Fruit fly (Drosophila melanogaster): Measurements from ENCODE around the gene Idgf1.

Idgf1 gene

DNA sequence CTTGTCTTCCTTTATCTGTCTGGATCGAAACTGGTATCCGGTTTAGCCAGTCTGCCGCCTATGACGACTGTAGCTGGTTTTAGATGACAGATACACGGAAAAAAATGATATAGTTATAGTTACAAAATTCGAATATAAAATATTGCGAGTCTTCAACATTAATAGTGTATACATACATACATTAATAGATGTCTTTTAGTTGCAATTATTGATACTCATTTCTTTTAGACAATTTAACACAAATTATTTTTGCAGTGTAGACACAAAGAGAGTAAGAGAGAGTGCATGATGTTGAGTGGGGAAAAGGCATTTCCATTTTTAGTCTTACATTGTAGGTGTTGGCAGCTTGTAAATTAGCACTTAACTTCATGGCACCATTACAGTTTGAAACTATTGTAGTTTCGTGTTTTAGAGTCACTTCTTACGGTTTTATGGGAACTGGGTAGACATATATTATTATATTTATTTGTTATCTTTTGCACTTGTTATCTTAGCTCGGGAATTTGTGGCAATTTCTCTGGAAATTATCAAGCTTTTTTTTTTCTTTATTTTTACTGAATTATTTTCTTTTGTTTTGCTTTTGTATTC lies 50.2 kb downstream of the Idgf1 start (continued):
- TF ChIP-seq BtbVII (GFP tag; optimal IDR thresholded peaks at IDR 0.05), result no peak
- peak; percentile 69 for TF ChIP-seq CG10431 (GFP tag; optimal IDR thresholded peaks at IDR 0.05)
- TF ChIP-seq ham (GFP tag; IDR thresholded peaks at IDR 0.05), result no peak
- peak; percentile 61 for TF ChIP-seq fu2 (GFP tag; optimal IDR thresholded peaks at IDR 0.05)
- TF ChIP-seq CG6272 (GFP tag; IDR thresholded peaks at IDR 0.05), result no peak
- peak; percentile 82 for TF ChIP-seq CG9437 (GFP tag; optimal IDR thresholded peaks at IDR 0.05)
- TF ChIP-seq Pdp1 (GFP tag; optimal IDR thresholded peaks at IDR 0.05), result peak in 1 of 2 experiments; percentile 12
- TF ChIP-seq CG8924 (tag; optimal IDR thresholded peaks at IDR 0.05), result peak; percentile 96
- TF ChIP-seq nom (GFP tag; optimal IDR thresholded peaks at IDR 0.05), result no peak
- TF ChIP-seq tin (GFP tag; optimal IDR thresholded peaks at IDR 0.05), result no peak
- no peak for TF ChIP-seq Fer2 (tag; optimal IDR thresholded peaks at IDR 0.05)
- TF ChIP-seq gsb (GFP tag; IDR thresholded peaks at IDR 0.05), result no peak
- TF ChIP-seq Six4 (GFP tag; optimal IDR thresholded peaks at IDR 0.05), result no peak
- TF ChIP-seq D (optimal IDR thresholded peaks at IDR 0.05), result no peak
- no peak for TF ChIP-seq D (GFP tag; optimal IDR thresholded peaks at IDR 0.05)
- TF ChIP-seq Doc2 (GFP tag; IDR thresholded peaks at IDR 0.05), result no peak
- no peak for TF ChIP-seq CG7372 (GFP tag; IDR thresholded peaks at IDR 0.05)
- peak; percentile 83 for TF ChIP-seq Rfx (GFP tag; IDR thresholded peaks at IDR 0.05)
- TF ChIP-seq zf30C (GFP tag; optimal IDR thresholded peaks at IDR 0.05), result peak; percentile 80
- TF ChIP-seq Antp (GFP tag; optimal IDR thresholded peaks at IDR 0.05), result no peak
- TF ChIP-seq CG31365 (tag; optimal IDR thresholded peaks at IDR 0.05), result no peak
- TF ChIP-seq Myb (GFP tag; optimal IDR thresholded peaks at IDR 0.05), result peak; percentile 45
- no peak for TF ChIP-seq lab (GFP tag; optimal IDR thresholded peaks at IDR 0.05)
- TF ChIP-seq CG10321 (GFP tag; IDR thresholded peaks at IDR 0.05), result peak; percentile 42; the same call in 1 of the 2 replicates
- no peak for TF ChIP-seq CG15011 (GFP tag; optimal IDR thresholded peaks at IDR 0.05)
- TF ChIP-seq corto (GFP tag; optimal IDR thresholded peaks at IDR 0.05), result no peak
- peak; percentile 74 for TF ChIP-seq CG11398 (GFP tag; optimal IDR thresholded peaks at IDR 0.05)
- TF ChIP-seq CG2202 (tag; optimal IDR thresholded peaks at IDR 0.05), result peak; percentile 91
- no peak; the same call in 1 of the 2 replicates for TF ChIP-seq sisA (GFP tag; IDR thresholded peaks at IDR 0.05)
- peak in 1 of 2 experiments; percentile 47 for TF ChIP-seq eve (GFP tag; optimal IDR thresholded peaks at IDR 0.05)
- TF ChIP-seq ap (GFP tag; IDR thresholded peaks at IDR 0.05), result peak; percentile 72
- peak; percentile 76 for TF ChIP-seq Hmr (GFP tag; optimal IDR thresholded peaks at IDR 0.05)
- TF ChIP-seq CG4854 (GFP tag; optimal IDR thresholded peaks at IDR 0.05), result no peak
- TF ChIP-seq trh (GFP tag; optimal IDR thresholded peaks at IDR 0.05), result peak; percentile 56
- peak; percentile 78 for TF ChIP-seq cato (GFP tag; optimal IDR thresholded peaks at IDR 0.05; ENCODE audit: borderline replicate concordance)
- TF ChIP-seq usp (GFP tag; optimal IDR thresholded peaks at IDR 0.05), result no peak
- peak; percentile 78 for TF ChIP-seq lilli (GFP tag; optimal IDR thresholded peaks at IDR 0.05)
- TF ChIP-seq Eip74EF (GFP tag; optimal IDR thresholded peaks at IDR 0.05), result no peak
- TF ChIP-seq CG8944 (GFP tag; optimal IDR thresholded peaks at IDR 0.05), result peak; percentile 61
- TF ChIP-seq CG17186 (GFP tag; optimal IDR thresholded peaks at IDR 0.05), result no peak
- TF ChIP-seq CG17328 (GFP tag; IDR thresholded peaks at IDR 0.05), result peak; percentile 90
- peak; percentile 84 for TF ChIP-seq Hr3 (GFP tag; optimal IDR thresholded peaks at IDR 0.05)
- no peak for TF ChIP-seq ems (GFP tag; optimal IDR thresholded peaks at IDR 0.05)
- TF ChIP-seq CG18011 (GFP tag; optimal IDR thresholded peaks at IDR 0.05), result peak; percentile 7
- no peak for TF ChIP-seq CG32772 (GFP tag; IDR thresholded peaks at IDR 0.05)
- TF ChIP-seq CG11695 (GFP tag; IDR thresholded peaks at IDR 0.05), result peak; percentile 40; the same call in 1 of the 3 replicates
- TF ChIP-seq H2.0 (GFP tag; IDR thresholded peaks at IDR 0.05), result peak; percentile 82
- TF ChIP-seq CG2712 (tag; optimal IDR thresholded peaks at IDR 0.05), result no peak
- TF ChIP-seq dpn (GFP tag; optimal IDR thresholded peaks at IDR 0.05), result peak; percentile 4 to 87
- peak; percentile 79 for TF ChIP-seq dysf (GFP tag; IDR thresholded peaks at IDR 0.05)
- TF ChIP-seq CG11085 (GFP tag; IDR thresholded peaks at IDR 0.05), result no peak
